Worm (Caenorhabditis elegans): Measurements from ENCODE around the gene srxa-7.

Gene srxa-7

ce11 chrV:16350775-16351378 lies 43.5 kb downstream of the srxa-7 start (continued):
- peak; percentile 62 for TF ChIP-seq fkh-10 (GFP tag; optimal IDR thresholded peaks at IDR 0.05)
- TF ChIP-seq ceh-20 (GFP tag; IDR thresholded peaks at IDR 0.05), result peak; percentile 33; the same call in 1 of the 2 replicates
- peak in 1 of 2 experiments; percentile 35 for TF ChIP-seq lsy-2 (tag; optimal IDR thresholded peaks at IDR 0.05)
- peak; percentile 14 for TF ChIP-seq lin-13 (GFP tag; optimal IDR thresholded peaks at IDR 0.05)
- TF ChIP-seq Y5F2A.4 (GFP tag; optimal IDR thresholded peaks at IDR 0.05), result no peak
- peak; percentile 5 for TF ChIP-seq nhr-102 (tag; optimal IDR thresholded peaks at IDR 0.05)
- peak; percentile 64 for TF ChIP-seq nhr-11 (tag; optimal IDR thresholded peaks at IDR 0.05)
- TF ChIP-seq hlh-30 (tag; optimal IDR thresholded peaks at IDR 0.05; ENCODE audit: insufficient read depth), result peak; percentile 79
- TF ChIP-seq unc-62 (GFP tag; optimal IDR thresholded peaks at IDR 0.05 in 1 of 2), result peak in 1 of 2 experiments; percentile 99
- TF ChIP-seq unc-62 (tag; optimal IDR thresholded peaks at IDR 0.05), result no peak
- no peak for TF ChIP-seq egl-43 (GFP tag; IDR thresholded peaks at IDR 0.05)
- TF ChIP-seq nhr-48 (tag; optimal IDR thresholded peaks at IDR 0.05), result peak; percentile 19
- TF ChIP-seq ama-1 (optimal IDR thresholded peaks at IDR 0.05), result no peak
- TF ChIP-seq ces-1 (GFP tag; optimal IDR thresholded peaks at IDR 0.05), result no peak
- peak in 1 of 2 experiments; percentile 39 for TF ChIP-seq hif-1 (tag; optimal IDR thresholded peaks at IDR 0.05)
- peak; percentile 72 for TF ChIP-seq nhr-28 (tag; optimal IDR thresholded peaks at IDR 0.05)
- TF ChIP-seq nhr-10 (tag; optimal IDR thresholded peaks at IDR 0.05), result no peak
- TF ChIP-seq mxl-3 (GFP tag; optimal IDR thresholded peaks at IDR 0.05), result peak; percentile 84
- no peak for TF ChIP-seq F37D6.2 (tag; optimal IDR thresholded peaks at IDR 0.05)
- peak; percentile 50 for TF ChIP-seq set-16 (GFP tag; IDR thresholded peaks at IDR 0.05)
- TF ChIP-seq gei-8 (GFP tag; optimal IDR thresholded peaks at IDR 0.05), result no peak
- TF ChIP-seq unc-39 (tag; optimal IDR thresholded peaks at IDR 0.05), result no peak
- no peak for TF ChIP-seq unc-130 (GFP tag; optimal IDR thresholded peaks at IDR 0.05)
- TF ChIP-seq lin-15B (tag; optimal IDR thresholded peaks at IDR 0.05), result no peak
- TF ChIP-seq aha-1 (tag), result peak; percentile 95
- no peak for TF ChIP-seq spr-3 (GFP tag; optimal IDR thresholded peaks at IDR 0.05)
- TF ChIP-seq nhr-6 (tag; optimal IDR thresholded peaks at IDR 0.05), result no peak

DNA sequence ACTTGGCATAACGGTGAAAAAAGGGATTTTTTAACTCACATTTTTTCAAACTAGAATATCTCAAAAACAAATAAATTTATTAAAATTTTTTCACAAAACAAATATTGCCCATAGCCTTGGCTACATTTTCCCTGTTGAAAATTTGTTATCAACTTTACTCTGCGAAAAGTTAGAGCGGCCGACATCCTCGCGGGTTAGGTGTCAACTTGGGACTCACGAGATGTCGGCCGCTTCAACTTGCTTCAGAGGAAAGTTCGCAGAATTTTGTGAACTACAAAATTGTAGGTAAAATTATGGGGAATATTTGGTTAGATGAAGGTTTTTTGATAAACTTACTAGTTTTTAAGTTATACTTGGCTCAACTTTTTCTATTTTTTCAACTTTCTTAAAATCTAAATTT lies 44.4 kb downstream of the srxa-7 start:
- TF ChIP-seq nhr-6 (tag; optimal IDR thresholded peaks at IDR 0.05) (no peak), hlh-11 (tag; optimal IDR thresholded peaks at IDR 0.05) (no peak), snpc-4 (tag; optimal IDR thresholded peaks at IDR 0.05) (peak; percentile 23), Y48G9A.11 (GFP tag; IDR thresholded peaks at IDR 0.05) (no peak), tag-97 (GFP tag; IDR thresholded peaks at IDR 0.05) (no peak), set-16 (GFP tag; IDR thresholded peaks at IDR 0.05) (no peak)

DNA sequence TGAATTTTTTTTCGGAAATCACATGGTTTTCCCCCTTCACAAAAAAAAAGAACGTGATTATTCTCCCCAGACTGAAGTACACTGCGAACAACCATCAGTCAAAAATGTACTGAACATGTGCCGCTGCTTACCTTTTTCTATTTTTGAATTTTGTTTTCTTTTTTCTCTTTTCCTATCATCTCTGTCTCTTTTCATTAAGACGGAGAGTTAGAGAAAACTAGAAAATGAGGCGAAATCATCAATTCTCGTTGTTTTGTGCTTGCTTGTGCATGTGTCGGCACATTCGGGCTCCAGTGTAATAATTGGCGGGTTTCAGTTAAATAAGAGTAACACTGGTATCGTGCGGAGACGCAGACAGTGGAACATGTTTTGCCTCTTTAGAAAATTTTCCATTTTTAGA lies 44.9 kb downstream of the srxa-7 start:
- TF ChIP-seq dmd-9 (GFP tag; IDR thresholded peaks at IDR 0.05), result no peak
- no peak for TF ChIP-seq ZK546.5 (tag; optimal IDR thresholded peaks at IDR 0.05)
- TF ChIP-seq daf-16 (GFP tag; optimal IDR thresholded peaks at IDR 0.05), result peak in 1 of 2 experiments; percentile 90
- peak; percentile 85 for TF ChIP-seq daf-16 (tag; optimal IDR thresholded peaks at IDR 0.05)
- TF ChIP-seq dmd-8 (GFP tag; IDR thresholded peaks at IDR 0.05), result no peak
- TF ChIP-seq nhr-42 (GFP tag; IDR thresholded peaks at IDR 0.05), result no peak
- TF ChIP-seq cey-2 (tag; optimal IDR thresholded peaks at IDR 0.05; ENCODE audit: borderline replicate concordance, insufficient read depth), result no peak
- TF ChIP-seq D1046.2 (GFP tag; IDR thresholded peaks at IDR 0.05), result no peak
- TF ChIP-seq mdt-29 (GFP tag; IDR thresholded peaks at IDR 0.05), result no peak
- TF ChIP-seq zip-11 (GFP tag; IDR thresholded peaks at IDR 0.05), result no peak
- TF ChIP-seq lin-15B (tag; optimal IDR thresholded peaks at IDR 0.05), result no peak
- TF ChIP-seq ztf-7 (tag; optimal IDR thresholded peaks at IDR 0.05), result no peak
- TF ChIP-seq gei-8 (GFP tag; optimal IDR thresholded peaks at IDR 0.05), result no peak
- TF ChIP-seq Y75B8A.6 (GFP tag; IDR thresholded peaks at IDR 0.05), result no peak
- TF ChIP-seq nhr-111 (GFP tag; optimal IDR thresholded peaks at IDR 0.05), result no peak
- TF ChIP-seq ceh-20 (GFP tag; IDR thresholded peaks at IDR 0.05), result no peak; the same call in 1 of the 2 replicates
- TF ChIP-seq pqm-1 (tag; optimal IDR thresholded peaks at IDR 0.05), result no peak
- no peak for TF ChIP-seq egl-43 (GFP tag; IDR thresholded peaks at IDR 0.05)
- no peak for TF ChIP-seq nhr-6 (tag; optimal IDR thresholded peaks at IDR 0.05)
- no peak for TF ChIP-seq daf-19 (GFP tag; conservative IDR thresholded peaks at IDR 0.05)
- peak; percentile 50 for TF ChIP-seq nhr-77 (tag; optimal IDR thresholded peaks at IDR 0.05)
- TF ChIP-seq ceh-32 (tag; optimal IDR thresholded peaks at IDR 0.05; ENCODE audit: poor library complexity), result no peak
- no peak for TF ChIP-seq nhr-237 (tag; optimal IDR thresholded peaks at IDR 0.05)
- 0 out of 2 replicates have a peak, but pooled peaks have one; percentile 32 for TF ChIP-seq ctbp-1 (GFP tag; IDR thresholded peaks at IDR 0.05)
